Worm (Caenorhabditis elegans) whole organism, early embryonic: ENCODE data around the gene T19D12.1.

ENCODE experiments used
- B0310.2 ChIP-seq: sonication (generic microtip); optimal IDR thresholded peaks from 2 replicates; lab custom pipeline; 2016; ENCODE audit warnings: mild to moderate bottlenecking, missing genetic modification characterization, missing compliant biosample characterization
- F13C5.2 ChIP-seq: sonication (generic microtip); optimal IDR thresholded peaks from 2 replicates; lab custom pipeline; 2017; ENCODE audit warnings: mild to moderate bottlenecking, missing genetic modification characterization, inconsistent platforms, missing compliant biosample characterization
- aly-1 ChIP-seq: sonication (generic microtip); optimal IDR thresholded peaks from 2 replicates; lab custom pipeline; 2016; ENCODE audit warnings: missing genetic modification characterization, missing compliant biosample characterization
- ama-1 ChIP-seq: fragments of 150-350 bp; optimal IDR thresholded peaks from 2 replicates; lab custom pipeline; 2014
- ceh-13 ChIP-seq: fragments of 200-800 bp; sonication (Bioruptor generic); optimal IDR thresholded peaks from 2 replicates; lab custom pipeline; 2018; ENCODE audit warnings: mild to moderate bottlenecking, missing genetic modification characterization, missing compliant biosample characterization
- ceh-36 ChIP-seq: sonication (generic microtip); optimal IDR thresholded peaks from 2 replicates; lab custom pipeline; 2016; ENCODE audit warnings: missing genetic modification characterization, inconsistent platforms, missing compliant biosample characterization
- ets-7 ChIP-seq: sonication (generic microtip); optimal IDR thresholded peaks from 2 replicates; lab custom pipeline; 2016; ENCODE audit warnings: missing genotype, missing genetic modification characterization, missing compliant biosample characterization
- flt-1 ChIP-seq: fragments of 200-800 bp; sonication (Bioruptor generic); IDR thresholded peaks from 2 replicates; pipeline ENCODE4 v1.3.6; 2022; ENCODE audit warnings: missing genetic modification characterization, missing compliant biosample characterization
- hmbx-1 ChIP-seq: sonication (generic microtip); optimal IDR thresholded peaks from 2 replicates; lab custom pipeline; 2016; ENCODE audit warnings: mild to moderate bottlenecking, missing genetic modification characterization, missing compliant biosample characterization
- hmg-4 ChIP-seq: fragments of 200-800 bp; sonication (Bioruptor generic); optimal IDR thresholded peaks from 2 replicates; lab custom pipeline; 2018; ENCODE audit warnings: mild to moderate bottlenecking, missing genetic modification characterization, missing compliant biosample characterization
- hnd-1 ChIP-seq: sonication (generic microtip); optimal IDR thresholded peaks from 2 replicates; lab custom pipeline; 2016; ENCODE audit warnings: missing genetic modification characterization, missing compliant biosample characterization
- pes-1 ChIP-seq: fragments of 200-800 bp; sonication (Bioruptor generic); IDR thresholded peaks from 2 replicates; pipeline ENCODE4 v1.3.6; 2022; ENCODE audit warnings: missing genetic modification reagents, missing genetic modification characterization, missing compliant biosample characterization
- scrt-1 ChIP-seq: fragments of 200-800 bp; sonication (Bioruptor generic); IDR thresholded peaks from 2 replicates; pipeline ENCODE4 v1.3.6; 2022; ENCODE audit warnings: missing genetic modification characterization, missing compliant biosample characterization
- sea-1 ChIP-seq: fragments of 200-800 bp; sonication (Bioruptor generic); conservative IDR thresholded peaks from 2 replicates; pipeline ENCODE4 v1.3.6; 2022; ENCODE audit warnings: missing genetic modification characterization, missing compliant biosample characterization
- tbx-11 ChIP-seq: fragments of 200-800 bp; sonication (Bioruptor generic); IDR thresholded peaks from 2 replicates; pipeline ENCODE4 v1.3.6; 2022; ENCODE audit warnings: missing genetic modification characterization, missing compliant biosample characterization
- tbx-37 ChIP-seq: fragments of 200-800 bp; sonication (Bioruptor generic); conservative IDR thresholded peaks from 2 replicates; pipeline ENCODE4 v1.3.6; 2022; ENCODE audit warnings: missing genetic modification reagents, missing genetic modification characterization, missing compliant biosample characterization
- tra-4 ChIP-seq: sonication (generic microtip); optimal IDR thresholded peaks from 2 replicates; lab custom pipeline; 2017; ENCODE audit warnings: missing genetic modification characterization, missing compliant biosample characterization

Gene T19D12.1

DNA sequence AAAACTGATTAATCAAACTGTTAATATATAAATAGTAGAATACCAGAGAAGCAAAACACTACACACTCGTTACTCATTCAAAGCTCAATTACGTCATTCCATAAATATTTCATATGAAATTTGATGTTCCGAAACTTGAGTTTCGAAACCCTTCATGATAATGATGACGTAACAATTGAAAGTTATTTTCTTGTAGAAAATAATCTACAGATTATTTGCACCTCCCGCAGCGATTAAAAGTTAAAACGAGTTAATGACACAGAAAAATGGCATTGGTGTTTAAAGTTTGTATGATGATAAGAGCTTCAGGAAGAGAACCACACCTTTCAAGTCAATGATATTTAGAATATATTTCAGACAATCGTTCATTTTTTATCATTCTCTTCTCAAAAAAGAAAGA, 7.2 kb downstream of the T19D12.1 start, which contains the start of gene H43E16.1:
H43E16.1 (plus strand) TSS at position 375 of the 400 bp plus-strand sequence.
- TF ChIP-seq sea-1 (no peak), ceh-13 (no peak), tbx-37 (GFP tag; lab: Robert Waterston, UW) (no peak), hnd-1 (no peak), ets-7 (no peak), tra-4 (no peak), hmg-4 (no peak), F13C5.2 (tag; lab: Kevin White, UChicago) (no peak), aly-1 (tag; lab: Kevin White, UChicago) (no peak), flt-1 (GFP tag; lab: Robert Waterston, UW) (no peak), ceh-36 (tag; lab: Kevin White, UChicago) (no peak), ama-1 (lab: Kevin White, UChicago) (no peak), scrt-1 (GFP tag; lab: Robert Waterston, UW) (no peak), hmbx-1 (no peak), pes-1 (GFP tag; lab: Robert Waterston, UW) (no peak)

DNA sequence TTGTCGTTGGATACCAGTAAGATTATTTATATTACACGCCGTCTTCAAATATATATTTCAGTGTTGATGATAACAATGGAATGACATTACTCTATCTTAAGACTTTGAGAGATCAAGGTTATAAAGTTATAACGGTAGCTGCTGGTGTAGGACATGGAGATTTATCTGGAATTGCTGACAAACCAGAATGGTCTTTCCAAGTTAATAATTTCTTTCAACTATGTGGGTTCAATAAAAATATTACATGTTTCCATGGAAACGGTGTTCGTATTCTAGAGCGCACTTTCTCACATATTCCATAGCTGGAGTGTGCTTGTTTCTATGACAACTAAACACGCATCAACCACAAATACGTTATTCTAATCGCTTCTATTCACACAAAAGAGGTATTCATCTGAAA, 13.0 kb downstream of the T19D12.1 start, which contains the start of gene ift-74:
ift-74 (plus strand) TSS at position 301 of the 400 bp plus-strand sequence.
- TF ChIP-seq ets-7 (no peak), F13C5.2 (tag; lab: Kevin White, UChicago) (no peak), ceh-13 (no peak), ama-1 (lab: Kevin White, UChicago) (no peak), hmbx-1 (no peak), ceh-36 (tag; lab: Kevin White, UChicago) (no peak), scrt-1 (GFP tag; lab: Robert Waterston, UW) (no peak), flt-1 (GFP tag; lab: Robert Waterston, UW) (no peak), tbx-11 (GFP tag; lab: Robert Waterston, UW) (no peak), aly-1 (tag; lab: Kevin White, UChicago) (no peak), tbx-37 (GFP tag; lab: Robert Waterston, UW) (no peak)

- TF ChIP-seq hnd-1 (no peak), hmbx-1 (no peak), aly-1 (tag; lab: Kevin White, UChicago) (no peak), ama-1 (lab: Kevin White, UChicago) (no peak), sea-1 (no peak), tbx-11 (GFP tag; lab: Robert Waterston, UW) (no peak), ets-7 (no peak), tbx-37 (GFP tag; lab: Robert Waterston, UW) (no peak)
Observed at ce11 chrII:6681478-6681877, 14.8 kb downstream of the T19D12.1 start.

ce11 chrII:6682918-6683317, 16.2 kb downstream of the T19D12.1 start:
- no peak for TF ChIP-seq hmg-4
- no peak for TF ChIP-seq tbx-11 (GFP tag; lab: Robert Waterston, UW)
- no peak for TF ChIP-seq aly-1 (tag; lab: Kevin White, UChicago)
- no peak for TF ChIP-seq ets-7
- no peak for TF ChIP-seq tra-4
- TF ChIP-seq scrt-1 (GFP tag; lab: Robert Waterston, UW): no peak
- TF ChIP-seq ama-1 (lab: Kevin White, UChicago): no peak
- no peak for TF ChIP-seq ceh-13
- no peak for TF ChIP-seq flt-1 (GFP tag; lab: Robert Waterston, UW)
- no peak for TF ChIP-seq ceh-36 (tag; lab: Kevin White, UChicago)
- no peak for TF ChIP-seq B0310.2
- TF ChIP-seq tbx-37 (GFP tag; lab: Robert Waterston, UW): no peak
- TF ChIP-seq pes-1 (GFP tag; lab: Robert Waterston, UW): no peak
- no peak for TF ChIP-seq F13C5.2 (tag; lab: Kevin White, UChicago)
- no peak for TF ChIP-seq hnd-1
- no peak for TF ChIP-seq sea-1

DNA sequence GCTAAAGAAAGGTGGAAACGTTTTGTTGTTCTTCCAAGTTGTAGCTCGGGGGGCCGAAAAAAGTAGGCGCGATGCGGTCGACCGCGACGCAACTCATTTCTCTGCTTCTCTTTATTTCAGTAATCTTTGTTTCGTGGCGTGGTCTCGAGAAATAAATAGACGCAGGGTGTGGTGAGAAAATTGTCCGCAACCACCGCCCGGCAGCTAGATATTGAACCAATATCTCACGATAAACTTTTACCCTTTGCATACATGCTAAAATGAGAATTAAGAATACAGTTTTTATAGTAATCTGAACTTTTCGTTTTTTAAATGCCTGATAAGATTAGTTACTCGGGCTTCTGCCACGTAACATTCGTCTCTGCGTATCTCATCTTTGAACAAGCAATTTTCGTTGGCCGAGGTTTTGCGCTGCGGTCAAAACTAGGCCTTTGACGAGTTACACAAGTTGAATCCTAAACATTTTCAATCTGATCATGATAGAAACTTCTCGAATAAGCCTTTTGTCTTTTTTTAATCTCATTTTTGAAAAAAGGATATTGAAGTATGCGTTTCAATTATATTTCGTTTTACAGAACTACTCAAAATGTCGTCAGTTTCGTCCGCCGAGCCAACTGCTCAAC, 17.1 kb downstream of the T19D12.1 start, which contains the start of gene gyf-1:
gyf-1 (plus strand) TSS at position 573 of the 623 bp plus-strand sequence.
- TF ChIP-seq hnd-1 (no peak), scrt-1 (GFP tag; lab: Robert Waterston, UW) (no peak), pes-1 (GFP tag; lab: Robert Waterston, UW) (no peak), sea-1 (no peak), aly-1 (tag; lab: Kevin White, UChicago) (no peak), ets-7 (no peak), ama-1 (lab: Kevin White, UChicago) (no peak), flt-1 (GFP tag; lab: Robert Waterston, UW) (no peak), B0310.2 (no peak), hmg-4 (no peak), hmbx-1 (no peak)

DNA sequence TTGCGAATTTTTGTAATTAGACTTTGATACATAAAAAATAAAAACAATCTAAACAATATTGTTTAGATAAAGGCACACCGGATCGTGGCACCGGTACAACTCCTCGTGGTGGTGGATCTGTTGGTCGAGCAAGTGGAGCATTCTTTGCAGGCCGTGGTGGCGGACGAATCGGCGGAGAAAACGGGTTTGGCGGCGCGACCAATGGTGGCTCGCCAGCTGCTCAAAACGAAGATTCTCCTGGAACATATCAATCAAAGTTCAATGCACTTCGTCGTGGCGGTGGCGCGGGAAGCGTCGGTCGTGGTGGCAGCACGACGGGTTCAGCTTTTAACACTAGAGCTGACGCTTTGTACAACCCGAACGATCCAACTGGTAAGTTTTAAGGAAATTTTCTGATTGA, 19.3 kb downstream of the T19D12.1 start:
- TF ChIP-seq hmg-4 (no peak), ceh-36 (tag; lab: Kevin White, UChicago) (no peak), B0310.2 (no peak), ama-1 (lab: Kevin White, UChicago) (no peak)

DNA sequence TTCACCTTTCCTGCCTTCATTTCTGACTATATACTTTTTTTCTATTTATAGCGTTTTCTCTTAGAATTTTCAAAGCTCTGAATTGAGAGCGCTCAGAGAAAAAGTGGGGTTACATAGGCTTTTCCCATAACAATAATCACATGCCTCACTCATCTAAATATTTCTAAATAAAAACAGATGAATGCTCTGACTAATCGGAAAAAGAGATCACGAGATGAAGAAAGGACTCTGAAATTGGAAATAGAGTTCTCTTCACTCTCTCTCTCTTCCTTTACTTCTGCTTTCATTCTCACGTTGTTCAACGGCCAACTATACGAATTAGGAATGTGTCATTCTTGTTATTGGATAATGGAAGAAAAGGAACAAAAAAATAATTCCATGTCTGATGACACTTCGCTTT, 22.4 kb downstream of the T19D12.1 start:
- TF ChIP-seq ets-7: no peak
- TF ChIP-seq F13C5.2 (tag; lab: Kevin White, UChicago): no peak
- no peak for TF ChIP-seq flt-1 (GFP tag; lab: Robert Waterston, UW)
- TF ChIP-seq tbx-11 (GFP tag; lab: Robert Waterston, UW): no peak
- no peak for TF ChIP-seq ceh-13
- no peak for TF ChIP-seq hnd-1
- no peak for TF ChIP-seq pes-1 (GFP tag; lab: Robert Waterston, UW)
- no peak for TF ChIP-seq tbx-37 (GFP tag; lab: Robert Waterston, UW)
- no peak for TF ChIP-seq ceh-36 (tag; lab: Kevin White, UChicago)
- TF ChIP-seq aly-1 (tag; lab: Kevin White, UChicago): no peak
- no peak for TF ChIP-seq scrt-1 (GFP tag; lab: Robert Waterston, UW)
- no peak for TF ChIP-seq ama-1 (lab: Kevin White, UChicago)
- TF ChIP-seq hmg-4: no peak
- TF ChIP-seq B0310.2: no peak
- no peak for TF ChIP-seq tra-4
- no peak for TF ChIP-seq sea-1
- TF ChIP-seq hmbx-1: no peak

DNA sequence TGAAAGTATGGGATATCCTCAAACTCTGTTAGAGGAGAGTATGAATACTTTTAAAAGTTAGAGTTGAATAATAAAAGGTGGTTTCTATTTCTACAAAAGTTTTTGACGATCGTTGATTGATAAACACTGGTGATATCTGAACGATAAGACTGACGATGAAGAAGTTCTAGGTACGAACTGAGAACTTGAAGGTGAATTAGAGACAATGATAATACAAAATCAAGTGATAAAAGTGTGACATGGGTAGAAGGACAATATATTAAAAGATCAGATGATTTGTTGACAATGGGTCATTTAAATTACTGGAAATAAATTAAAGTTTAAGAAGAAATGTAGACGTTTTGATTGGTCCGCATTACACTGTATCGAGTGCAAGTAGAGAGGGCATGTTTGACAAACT, 28.7 kb downstream of the T19D12.1 start, which contains the start of gene C18H9.5:
C18H9.5 (minus strand) TSS at position 179 of the 400 bp plus-strand sequence.
- TF ChIP-seq F13C5.2 (tag; lab: Kevin White, UChicago): no peak
- no peak for TF ChIP-seq hmg-4
- TF ChIP-seq hnd-1: no peak
- TF ChIP-seq scrt-1 (GFP tag; lab: Robert Waterston, UW): no peak
- no peak for TF ChIP-seq B0310.2
- TF ChIP-seq ets-7: no peak
- no peak for TF ChIP-seq tra-4
- TF ChIP-seq tbx-37 (GFP tag; lab: Robert Waterston, UW): no peak
- TF ChIP-seq ama-1 (lab: Kevin White, UChicago): no peak
- TF ChIP-seq pes-1 (GFP tag; lab: Robert Waterston, UW): no peak
